Worm (Caenorhabditis elegans) whole organism, L1 larva: ENCODE measurements around the gene C49F5.8.
A peak's percentile ranks its signal among the peaks of the same experiment; 100 is the strongest.
"Not testable (repeated sequence)": the region's sequence is repeated elsewhere in the genome, so short reads cannot be mapped to it uniquely, and the experiment has no call there.

ENCODE experiments used
- ama-1 ChIP-seq: fragments of 150-350 bp; optimal IDR thresholded peaks from 2 replicates; lab custom pipeline; 2014
- blmp-1 ChIP-seq: fragments of 150-350 bp; optimal IDR thresholded peaks from 2 replicates; lab custom pipeline; 2014; ENCODE audit warnings: missing biosample characterization, missing genetic modification characterization
- ceh-8 ChIP-seq: fragments of 200-800 bp; sonication (Bioruptor generic); optimal IDR thresholded peaks from 2 replicates; lab custom pipeline; 2018; ENCODE audit warnings: mild to moderate bottlenecking, missing genetic modification characterization, moderate library complexity, missing compliant biosample characterization
- ces-1 ChIP-seq: fragments of 150-350 bp; optimal IDR thresholded peaks from 2 replicates; lab custom pipeline; 2014; ENCODE audit warnings: missing biosample characterization, missing genetic modification reagents, missing genetic modification characterization
- efl-1 ChIP-seq, 4 experiments: fragments of 150-350 bp; optimal IDR thresholded peaks in 3 of 4; peaks in 1 of 4; 1 replicate in 1 of 4; 2 replicates in 3 of 4; lab custom pipeline; 2014; ENCODE audit warnings: missing biosample characterization in 2 of 4, missing genetic modification characterization in 2 of 4, missing genetic modification reagents in 2 of 4
- egl-13 ChIP-seq: sonication (generic microtip); optimal IDR thresholded peaks from 2 replicates; lab custom pipeline; 2016; ENCODE audit warnings: missing genotype, missing genetic modification reagents, missing genetic modification characterization, missing compliant biosample characterization
- egl-27 ChIP-seq, 2 experiments: fragments of 150-350 bp in 1 of 2; sonication (generic microtip); optimal IDR thresholded peaks; 3 replicates each; lab custom pipeline; 2017 to 2018; ENCODE audit warnings: missing biosample characterization in 2 of 2, missing genetic modification characterization in 2 of 2, missing genetic modification reagents in 2 of 2
- elt-2 ChIP-seq: sonication (generic microtip); optimal IDR thresholded peaks from 2 replicates; lab custom pipeline; 2016; ENCODE audit warnings: missing genetic modification characterization, mild to moderate bottlenecking, inconsistent platforms, missing compliant biosample characterization, missing genetic modification reagents
- elt-3 ChIP-seq, 6 experiments: fragments of 150-350 bp in 1 of 6; sonication (generic microtip); optimal IDR thresholded peaks; 2 replicates each; lab custom pipeline; 2017 to 2018; ENCODE audit warnings: missing biosample characterization in 6 of 6, missing genetic modification characterization in 6 of 6, inconsistent platforms in 1 of 6
- ets-5 ChIP-seq: fragments of 200-800 bp; sonication (Bioruptor generic); IDR thresholded peaks from 2 replicates; pipeline ENCODE4 v1.3.6; 2022; ENCODE audit warnings: missing genetic modification characterization, missing compliant biosample characterization
- fkh-10 ChIP-seq: sonication (generic microtip); optimal IDR thresholded peaks from 2 replicates; lab custom pipeline; 2017; ENCODE audit warnings: missing biosample characterization, missing genetic modification reagents, missing genetic modification characterization
- grh-1 ChIP-seq: fragments of 200-800 bp; sonication (Bioruptor generic); IDR thresholded peaks from 2 replicates; pipeline ENCODE4 v1.3.6; 2022; ENCODE audit warnings: missing genetic modification reagents, missing genetic modification characterization, missing compliant biosample characterization
- hlh-17 ChIP-seq: fragments of 200-800 bp; sonication (Bioruptor generic); optimal IDR thresholded peaks from 2 replicates; lab custom pipeline; 2018; ENCODE audit warnings: missing genetic modification characterization, mild to moderate bottlenecking, missing compliant biosample characterization, moderate library complexity, borderline replicate concordance
- hlh-4 ChIP-seq: sonication (generic microtip); optimal IDR thresholded peaks from 2 replicates; lab custom pipeline; 2016; ENCODE audit warnings: mild to moderate bottlenecking, missing genetic modification characterization, missing compliant biosample characterization
- hpl-2 ChIP-seq: fragments of 150-350 bp; optimal IDR thresholded peaks from 2 replicates; lab custom pipeline; 2014; ENCODE audit warnings: missing biosample characterization, missing genetic modification reagents, missing genetic modification characterization
- isw-1 ChIP-seq: fragments of 200-800 bp; sonication (Bioruptor generic); IDR thresholded peaks from 2 replicates; pipeline ENCODE4 v1.3.6; 2022; ENCODE audit warnings: missing genetic modification characterization, missing compliant biosample characterization
- jun-1 ChIP-seq: fragments of 150-350 bp; optimal IDR thresholded peaks from 2 replicates; lab custom pipeline; 2014; ENCODE audit warnings: missing biosample characterization, missing genetic modification reagents, missing genetic modification characterization
- lin-14 ChIP-seq: fragments of 200-800 bp; sonication (Bioruptor generic); optimal IDR thresholded peaks from 2 replicates; lab custom pipeline; 2018; ENCODE audit warnings: mild to moderate bottlenecking, missing genetic modification characterization, moderate library complexity, missing compliant biosample characterization
- lir-3 ChIP-seq: sonication (generic microtip); optimal IDR thresholded peaks from 2 replicates; lab custom pipeline; 2016; ENCODE audit warnings: mild to moderate bottlenecking, missing genetic modification characterization, moderate library complexity, missing compliant biosample characterization; ENCODE audit not compliant: poor library complexity
- lsy-2 ChIP-seq, 2 experiments: fragments of 150-350 bp; optimal IDR thresholded peaks; 2 replicates each; lab custom pipeline; 2014; ENCODE audit warnings: missing biosample characterization in 2 of 2, missing genetic modification characterization in 2 of 2
- mab-9 ChIP-seq: fragments of 200-800 bp; sonication (Bioruptor generic); IDR thresholded peaks from 2 replicates; pipeline ENCODE4 v1.3.6; 2022; ENCODE audit warnings: missing genetic modification reagents, missing genetic modification characterization, missing compliant biosample characterization
- mep-1 ChIP-seq: fragments of 150-350 bp; optimal IDR thresholded peaks from 2 replicates; lab custom pipeline; 2014; ENCODE audit warnings: missing biosample characterization, missing genetic modification characterization
- nhr-237 ChIP-seq: fragments of 150-350 bp; optimal IDR thresholded peaks from 2 replicates; lab custom pipeline; 2014; ENCODE audit warnings: missing biosample characterization, missing genetic modification characterization
- nhr-28 ChIP-seq: fragments of 150-350 bp; optimal IDR thresholded peaks from 2 replicates; lab custom pipeline; 2014; ENCODE audit warnings: missing biosample characterization, missing genetic modification characterization
- nhr-71 ChIP-seq: sonication (generic microtip); optimal IDR thresholded peaks from 2 replicates; lab custom pipeline; 2016; ENCODE audit warnings: mild to moderate bottlenecking, missing genetic modification characterization, moderate library complexity, missing compliant biosample characterization
- nhr-77 ChIP-seq: fragments of 150-350 bp; optimal IDR thresholded peaks from 2 replicates; lab custom pipeline; 2014; ENCODE audit warnings: missing biosample characterization, missing genetic modification characterization
- nhr-84 ChIP-seq: sonication (generic microtip); optimal IDR thresholded peaks from 2 replicates; lab custom pipeline; 2017; ENCODE audit warnings: missing biosample characterization, missing genetic modification characterization
- nhr-85 ChIP-seq: sonication (generic microtip); peaks from one replicate; lab custom pipeline; 2016; ENCODE audit warnings: missing genetic modification characterization, inconsistent platforms, missing compliant biosample characterization
- rnt-1 ChIP-seq: sonication (generic microtip); optimal IDR thresholded peaks from 2 replicates; lab custom pipeline; 2016; ENCODE audit warnings: mild to moderate bottlenecking, missing genetic modification characterization, moderate library complexity, missing compliant biosample characterization
- skn-1 ChIP-seq: fragments of 150-350 bp; optimal IDR thresholded peaks from 2 replicates; lab custom pipeline; 2014; ENCODE audit warnings: missing biosample characterization, missing genetic modification characterization
- snpc-4 ChIP-seq: fragments of 150-350 bp; optimal IDR thresholded peaks from 2 replicates; lab custom pipeline; 2014; ENCODE audit warnings: missing biosample characterization, missing genetic modification characterization
- snu-23 ChIP-seq: sonication (generic microtip); optimal IDR thresholded peaks from 2 replicates; lab custom pipeline; 2016; ENCODE audit warnings: missing genetic modification characterization, missing compliant biosample characterization
- sox-4 ChIP-seq: sonication (generic microtip); optimal IDR thresholded peaks from 2 replicates; lab custom pipeline; 2016; ENCODE audit warnings: missing genetic modification characterization, missing compliant biosample characterization
- tbx-2 ChIP-seq: sonication (generic microtip); optimal IDR thresholded peaks from 2 replicates; lab custom pipeline; 2016; ENCODE audit warnings: missing genetic modification characterization, missing compliant biosample characterization
- tlp-1 ChIP-seq: fragments of 150-350 bp; optimal IDR thresholded peaks from 2 replicates; lab custom pipeline; 2014; ENCODE audit warnings: missing biosample characterization, missing genetic modification characterization
- unc-86 ChIP-seq: sonication (generic microtip); optimal IDR thresholded peaks from 2 replicates; lab custom pipeline; 2016; ENCODE audit warnings: missing genetic modification characterization, missing compliant biosample characterization
- vab-15 ChIP-seq: sonication (generic microtip); optimal IDR thresholded peaks from 2 replicates; lab custom pipeline; 2017; ENCODE audit warnings: missing genotype, mild to moderate bottlenecking, missing genetic modification characterization, missing compliant biosample characterization
- zip-4 ChIP-seq: fragments of 200-800 bp; sonication (Bioruptor generic); optimal IDR thresholded peaks from 2 replicates; lab custom pipeline; 2018; ENCODE audit warnings: mild to moderate bottlenecking, missing genetic modification characterization, moderate library complexity, missing compliant biosample characterization
- ztf-11 ChIP-seq, 2 experiments: sonication (generic microtip); optimal IDR thresholded peaks; 2 replicates each; lab custom pipeline; 2016 to 2017; ENCODE audit warnings: missing genetic modification characterization in 2 of 2, missing biosample characterization in 1 of 2, missing compliant biosample characterization in 1 of 2
- ztf-4 ChIP-seq: fragments of 150-350 bp; optimal IDR thresholded peaks from 2 replicates; lab custom pipeline; 2014; ENCODE audit warnings: missing biosample characterization, missing genetic modification characterization

C49F5.8 gene

DNA sequence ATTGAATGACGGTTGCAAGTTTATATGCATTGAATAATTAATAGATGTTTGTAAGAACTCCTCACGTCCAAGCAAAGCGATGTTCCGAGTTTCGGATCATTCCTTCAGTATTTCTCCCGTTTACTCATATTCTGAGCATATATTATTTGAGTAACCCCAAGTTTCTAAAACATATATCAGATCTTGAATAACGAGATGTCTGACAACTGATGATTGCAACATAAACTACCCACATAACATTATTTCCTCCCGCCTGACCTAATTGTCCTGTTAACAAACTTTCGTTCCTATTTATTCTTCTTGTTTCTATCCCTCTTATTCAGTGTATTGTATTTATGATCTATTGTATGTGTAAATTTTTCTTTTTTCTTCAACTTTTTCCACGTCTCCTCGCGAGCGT is 1.2 kb downstream of the C49F5.8 start, which contains the start of gene C49F5.13:
TSS of gene C49F5.13 (plus strand) at position 301 of the 400 bp plus-strand sequence.
- TF ChIP-seq egl-27 (tag; optimal IDR thresholded peaks at IDR 0.05; lab: Kevin White, UChicago); nhr-237 (tag; lab: Kevin White, UChicago); vab-15 (tag; lab: Kevin White, UChicago): not testable (repeated sequence)

DNA sequence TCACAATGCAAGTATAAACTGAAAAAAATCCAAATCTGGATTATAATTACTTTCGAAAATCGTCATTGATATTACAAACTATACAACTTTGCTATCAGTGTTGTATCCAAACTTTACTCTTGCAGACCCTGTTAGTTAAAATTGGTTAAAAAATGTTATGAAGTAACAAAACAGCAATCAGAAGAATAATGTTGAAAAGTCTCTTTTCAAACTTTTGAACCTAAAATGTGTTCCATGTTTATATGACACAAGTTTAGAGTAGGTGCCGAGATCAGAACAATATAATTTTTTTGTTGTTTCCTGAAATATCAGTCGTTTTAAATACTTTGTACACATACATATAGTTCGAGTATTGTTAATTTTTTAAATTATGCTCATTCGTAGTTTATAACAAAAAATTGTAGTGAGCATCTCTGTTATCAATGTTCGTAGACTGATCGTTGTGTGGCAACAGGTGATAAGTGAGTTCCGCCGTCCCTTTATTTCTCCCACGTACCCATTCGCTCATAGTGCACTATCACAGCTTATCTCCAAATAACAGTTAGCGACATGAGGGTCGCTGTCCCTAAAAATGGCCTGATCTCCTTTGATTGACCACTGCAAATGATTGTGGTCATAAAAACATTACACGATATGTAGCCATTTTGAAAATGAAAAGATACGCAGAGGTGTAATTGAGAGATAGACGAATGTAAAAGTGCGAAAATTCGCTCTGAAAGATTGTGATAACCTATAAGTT is 2.3 kb downstream of the C49F5.8 start:
- TF ChIP-seq lsy-2 (tag; optimal IDR thresholded peaks at IDR 0.05; lab: Kevin White, UChicago) (no peak), egl-13 (no peak), nhr-85 (peak; percentile 58), lir-3 (tag; lab: Kevin White, UChicago) (no peak), tlp-1 (tag; lab: Kevin White, UChicago) (no peak), ztf-4 (tag; lab: Kevin White, UChicago) (no peak), ets-5 (no peak), rnt-1 (tag; lab: Kevin White, UChicago) (no peak), elt-2 (peak; percentile 81), isw-1 (GFP tag; lab: Robert Waterston, UW) (no peak), hlh-17 (GFP tag; lab: Kevin White, UChicago) (no peak), hlh-4 (tag; lab: Kevin White, UChicago) (no peak), mab-9 (GFP tag; lab: Robert Waterston, UW) (no peak), zip-4 (GFP tag; lab: Kevin White, UChicago) (no peak), elt-3 (tag; optimal IDR thresholded peaks at IDR 0.05; lab: Kevin White, UChicago) (peak in 3 of 6 experiments; percentile 38 to 62 (median 60)), ztf-11 (tag; optimal IDR thresholded peaks at IDR 0.05; lab: Kevin White, UChicago) (no peak), nhr-84 (tag; lab: Kevin White, UChicago) (no peak), nhr-28 (no peak), fkh-10 (GFP tag; lab: Kevin White, UChicago) (no peak), jun-1 (tag; lab: Kevin White, UChicago) (no peak), ceh-8 (GFP tag; lab: Kevin White, UChicago) (no peak), blmp-1 (tag; lab: Kevin White, UChicago) (peak; percentile 37), sox-4 (tag; lab: Kevin White, UChicago) (no peak)

DNA sequence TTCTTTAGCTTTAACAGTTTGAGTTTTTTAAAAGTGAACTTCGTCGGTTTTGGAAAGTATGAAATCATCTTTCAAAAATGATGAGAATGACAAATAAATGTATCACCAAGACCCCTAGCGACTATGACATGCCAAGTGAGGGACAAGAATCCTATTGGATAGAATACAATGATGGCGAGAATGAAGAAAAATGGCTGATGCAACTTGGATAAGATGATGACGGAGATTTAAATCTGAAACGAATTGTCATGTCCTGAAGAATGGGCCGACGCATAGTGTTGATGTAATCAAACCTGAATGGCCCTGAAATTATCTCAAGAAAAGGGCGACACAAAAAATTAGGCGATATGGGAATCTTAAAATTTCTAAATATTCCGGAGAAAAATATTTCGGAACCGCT is 3.7 kb downstream of the C49F5.8 start:
- no peak for TF ChIP-seq nhr-77 (tag; lab: Kevin White, UChicago)
- peak; percentile 40 for TF ChIP-seq lin-14 (GFP tag; lab: Kevin White, UChicago)
- peak; percentile 25 for TF ChIP-seq snu-23 (GFP tag; lab: Kevin White, UChicago)
- TF ChIP-seq efl-1 (optimal IDR thresholded peaks at IDR 0.05; lab: Kevin White, UChicago) = no peak
- no peak for TF ChIP-seq efl-1 (GFP tag; optimal IDR thresholded peaks at IDR 0.05 in 1 of 2; lab: Kevin White, UChicago)
- no peak for TF ChIP-seq snpc-4
- no peak for TF ChIP-seq unc-86 (tag; lab: Kevin White, UChicago)
- no peak for TF ChIP-seq isw-1 (GFP tag; lab: Robert Waterston, UW)
- TF ChIP-seq skn-1 (tag; lab: Kevin White, UChicago) = peak; percentile 10
- TF ChIP-seq nhr-85 = peak; percentile 76
- no peak for TF ChIP-seq ces-1 (GFP tag; lab: Kevin White, UChicago)
- no peak for TF ChIP-seq rnt-1 (tag; lab: Kevin White, UChicago)
- no peak for TF ChIP-seq ama-1 (lab: Kevin White, UChicago)
- TF ChIP-seq hpl-2 (GFP tag; lab: Kevin White, UChicago) = no peak
- no peak for TF ChIP-seq lir-3 (tag; lab: Kevin White, UChicago)
- TF ChIP-seq mep-1 (tag; lab: Kevin White, UChicago) = no peak
- TF ChIP-seq grh-1 (GFP tag; lab: Robert Waterston, UW) = peak; percentile 10; the same call in 1 of the 2 replicates
- TF ChIP-seq blmp-1 (tag; lab: Kevin White, UChicago) = no peak
- TF ChIP-seq nhr-71 (tag; lab: Kevin White, UChicago) = peak; percentile 12
- no peak for TF ChIP-seq tbx-2 (tag; lab: Kevin White, UChicago)
